Fruit fly (Drosophila melanogaster): ENCODE data around the gene trh.
A peak's percentile ranks its signal among the peaks of the same experiment; 100 is the strongest.

Gene trh

dm6 chr3L:440249-440648, 47.8 kb upstream of the trh start (continued):
- TF ChIP-seq fd3F (GFP tag; optimal IDR thresholded peaks at IDR 0.05) (no peak), CG7786 (GFP tag; optimal IDR thresholded peaks at IDR 0.05) (no peak), sob (GFP tag; IDR thresholded peaks at IDR 0.05) (no peak), CG6689 (GFP tag; IDR thresholded peaks at IDR 0.05) (peak; percentile 36; the same call in 1 of the 2 replicates), CG32772 (GFP tag; IDR thresholded peaks at IDR 0.05) (no peak), CkIIα-i1 (GFP tag; IDR thresholded peaks at IDR 0.05) (no peak), CG6854 (GFP tag; optimal IDR thresholded peaks at IDR 0.05) (peak; percentile 58), CrebB (tag; optimal IDR thresholded peaks at IDR 0.05) (peak; percentile 83), CG12659 (GFP tag; optimal IDR thresholded peaks at IDR 0.05) (peak; percentile 38), CG8281 (tag; optimal IDR thresholded peaks at IDR 0.05) (peak; percentile 32), Nf-YB (GFP tag; optimal IDR thresholded peaks at IDR 0.05) (peak; percentile 20), exex (tag; optimal IDR thresholded peaks at IDR 0.05) (peak; percentile 49), CG14014 (GFP tag; IDR thresholded peaks at IDR 0.05) (peak; percentile 62; the same call in 1 of the 2 replicates), dmrt11E (tag; optimal IDR thresholded peaks at IDR 0.05) (no peak), wor (GFP tag; IDR thresholded peaks at IDR 0.05) (no peak), Nf-YC (tag; optimal IDR thresholded peaks at IDR 0.05) (peak; percentile 39), z (GFP tag; IDR thresholded peaks at IDR 0.05) (no peak), CG2199 (GFP tag; IDR thresholded peaks at IDR 0.05) (no peak), CG4424 (GFP tag; optimal IDR thresholded peaks at IDR 0.05) (no peak), H15 (GFP tag; IDR thresholded peaks at IDR 0.05) (peak; percentile 54; the same call in 1 of the 3 replicates), CG8765 (GFP tag; IDR thresholded peaks at IDR 0.05) (no peak), crol (GFP tag; IDR thresholded peaks at IDR 0.05) (0 out of 2 replicates have a peak, but pooled peaks have one; percentile 15), Dek (tag; optimal IDR thresholded peaks at IDR 0.05) (peak; percentile 30), nau (GFP tag; optimal IDR thresholded peaks at IDR 0.05) (peak; percentile 75), jumu (GFP tag; optimal IDR thresholded peaks at IDR 0.05) (no peak), Max (GFP tag; optimal IDR thresholded peaks at IDR 0.05) (no peak), psq (GFP tag; optimal IDR thresholded peaks at IDR 0.05) (no peak), gsb (GFP tag; IDR thresholded peaks at IDR 0.05) (0 out of 2 replicates have a peak, but pooled peaks have one; percentile 42), BEAF-32 (GFP tag; optimal IDR thresholded peaks at IDR 0.05) (no peak), CG12391 (tag; optimal IDR thresholded peaks at IDR 0.05) (peak; percentile 28), CG12219 (GFP tag; optimal IDR thresholded peaks at IDR 0.05) (peak; percentile 66), ttk (GFP tag; IDR thresholded peaks at IDR 0.05) (no peak), pita (GFP tag; optimal IDR thresholded peaks at IDR 0.05) (no peak), Gug (GFP tag; IDR thresholded peaks at IDR 0.05) (no peak), grau (tag; optimal IDR thresholded peaks at IDR 0.05) (peak; percentile 1), CG5180 (GFP tag; optimal IDR thresholded peaks at IDR 0.05) (peak; percentile 78), kay (GFP tag; optimal IDR thresholded peaks at IDR 0.05) (no peak), cg (GFP tag; optimal IDR thresholded peaks at IDR 0.05) (no peak), CG10565 (GFP tag; optimal IDR thresholded peaks at IDR 0.05) (no peak), Hmr (GFP tag; optimal IDR thresholded peaks at IDR 0.05) (peak; percentile 68), CG1603 (tag; optimal IDR thresholded peaks at IDR 0.05) (peak; percentile 62), Myb (GFP tag; optimal IDR thresholded peaks at IDR 0.05) (no peak), Aef1 (GFP tag; IDR thresholded peaks at IDR 0.05) (no peak), Poxn (GFP tag; IDR thresholded peaks at IDR 0.05) (no peak), CG32767 (GFP tag; IDR thresholded peaks at IDR 0.05) (peak; percentile 60), jing (GFP tag; optimal IDR thresholded peaks at IDR 0.05) (no peak), CG2120 (GFP tag; optimal IDR thresholded peaks at IDR 0.05) (peak; percentile 21), sisA (GFP tag; IDR thresholded peaks at IDR 0.05) (no peak), hb (GFP tag; IDR thresholded peaks at IDR 0.05; ENCODE audit: partially characterized antibody) (no peak), CG17612 (GFP tag; IDR thresholded peaks at IDR 0.05) (no peak), maf-S (GFP tag; optimal IDR thresholded peaks at IDR 0.05) (no peak), CG15073 (GFP tag; optimal IDR thresholded peaks at IDR 0.05) (no peak)
